Fruit fly (Drosophila melanogaster): ENCODE data around the gene RpS17.

Gene RpS17

dm6 chr3L:9431848-9432623 lies 2.4 kb upstream of the RpS17 start:
- no peak for TF ChIP-seq CG17801 (GFP tag; optimal IDR thresholded peaks at IDR 0.05; ENCODE audit: partially characterized antibody)

- no peak for TF ChIP-seq CG17801 (GFP tag; optimal IDR thresholded peaks at IDR 0.05; ENCODE audit: partially characterized antibody)
These were observed 959 bp upstream of the RpS17 start for dm6 chr3L:9430608-9430952.

- peak; percentile 97 for TF ChIP-seq CG17801 (GFP tag; optimal IDR thresholded peaks at IDR 0.05; ENCODE audit: partially characterized antibody)
These were observed 2.8 kb downstream of the RpS17 start, which contains the start of the genes Atat and Shc for dm6 chr3L:9426656-9427294. Gene Atat (minus strand): TSS chr3L:9426758. Gene Shc (plus strand): TSS chr3L:9427010.

dm6 chr3L:9425838-9426237 lies 3.8 kb downstream of the RpS17 start:
- no peak for TF ChIP-seq CG17801 (GFP tag; optimal IDR thresholded peaks at IDR 0.05; ENCODE audit: partially characterized antibody)

- peak; percentile 11 for TF ChIP-seq CG17801 (GFP tag; optimal IDR thresholded peaks at IDR 0.05; ENCODE audit: partially characterized antibody)
These were observed 5.1 kb downstream of the RpS17 start for dm6 chr3L:9424528-9424911.

dm6 chr3L:9423757-9424527 lies 5.7 kb downstream of the RpS17 start:
- no peak for TF ChIP-seq CG17801 (GFP tag; optimal IDR thresholded peaks at IDR 0.05; ENCODE audit: partially characterized antibody)

dm6 chr3L:9422636-9423419 lies 6.8 kb downstream of the RpS17 start, which contains the start of gene aay:
Gene aay (plus strand): TSS chr3L:9423253.
- peak; percentile 100 for TF ChIP-seq CG17801 (GFP tag; optimal IDR thresholded peaks at IDR 0.05; ENCODE audit: partially characterized antibody)

- TF ChIP-seq CG17801 (GFP tag; optimal IDR thresholded peaks at IDR 0.05; ENCODE audit: partially characterized antibody): no peak
These were observed 7.5 kb downstream of the RpS17 start for dm6 chr3L:9422135-9422534.

- no peak for TF ChIP-seq CG17801 (GFP tag; optimal IDR thresholded peaks at IDR 0.05; ENCODE audit: partially characterized antibody)
These were observed 8.0 kb downstream of the RpS17 start for dm6 chr3L:9421621-9422020.

dm6 chr3L:9420819-9421130 lies 8.8 kb downstream of the RpS17 start:
- no peak for TF ChIP-seq CG17801 (GFP tag; optimal IDR thresholded peaks at IDR 0.05; ENCODE audit: partially characterized antibody)

dm6 chr3L:9420054-9420818 lies 9.4 kb downstream of the RpS17 start:
- peak; percentile 98 for TF ChIP-seq CG17801 (GFP tag; optimal IDR thresholded peaks at IDR 0.05; ENCODE audit: partially characterized antibody)

dm6 chr3L:9419328-9419727 lies 10.3 kb downstream of the RpS17 start:
- TF ChIP-seq CG17801 (GFP tag; optimal IDR thresholded peaks at IDR 0.05; ENCODE audit: partially characterized antibody): peak; percentile 38

dm6 chr3L:9417288-9417687 lies 12.3 kb downstream of the RpS17 start, which contains the start of gene CG3982:
Gene CG3982 (minus strand): TSS chr3L:9417388.
- TF ChIP-seq CG17801 (GFP tag; optimal IDR thresholded peaks at IDR 0.05; ENCODE audit: partially characterized antibody): no peak

- TF ChIP-seq CG17801 (GFP tag; optimal IDR thresholded peaks at IDR 0.05; ENCODE audit: partially characterized antibody): peak; percentile 81
These were observed 18.7 kb downstream of the RpS17 start, which contains the start of the genes CG4022 and Cpsf5 for dm6 chr3L:9410754-9411423. Gene CG4022 (minus strand): TSS chr3L:9410832. Gene Cpsf5 (plus strand): TSS chr3L:9411038.

Measured in ovary, adult (tissue).